Worm (Caenorhabditis elegans): ENCODE measurements around the gene clec-85.

DNA sequence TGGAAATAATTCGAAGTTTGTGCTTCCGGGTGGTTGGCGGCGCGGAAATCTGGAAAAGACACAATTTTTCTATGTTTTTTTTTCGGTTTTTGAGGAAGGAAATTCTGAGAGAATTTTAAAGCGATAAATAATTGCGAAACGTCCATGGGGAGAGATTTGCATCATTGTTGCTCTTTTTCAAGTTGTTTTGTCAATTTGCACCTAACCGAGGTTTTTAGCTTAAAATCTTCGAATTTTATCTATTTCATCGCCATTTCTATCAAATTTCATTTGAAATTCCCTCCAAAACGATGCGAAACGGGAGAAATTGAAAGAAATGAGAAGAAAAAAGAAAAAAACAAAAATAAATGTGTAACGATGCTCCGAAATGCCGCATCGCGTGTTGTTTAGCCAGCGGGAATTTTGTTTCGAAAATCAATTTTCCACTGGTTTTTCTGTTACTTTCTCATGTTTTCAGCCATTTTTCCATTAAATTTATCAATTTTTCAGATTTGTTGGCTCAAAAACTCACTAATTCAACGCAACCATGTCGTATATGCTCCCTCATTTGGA is 39.8 kb downstream of the clec-85 start, which contains the start of the genes nprt-1 and dib-1:
- TF ChIP-seq hlh-6 (tag; optimal IDR thresholded peaks at IDR 0.05) (no peak), ceh-24 (tag; optimal IDR thresholded peaks at IDR 0.05) (no peak), elt-4 (tag; optimal IDR thresholded peaks at IDR 0.05) (no peak), ztf-16 (tag; optimal IDR thresholded peaks at IDR 0.05) (no peak)
